Worm (Caenorhabditis elegans) whole organism, L2 larva: ENCODE data around the gene C13F10.1.

Experiments
- R02D3.7 ChIP-seq: fragments of 150-350 bp; optimal IDR thresholded peaks from 2 replicates; lab custom pipeline; 2014; ENCODE audit warnings: missing biosample characterization, missing genetic modification characterization
- alr-1 ChIP-seq: fragments of 150-350 bp; optimal IDR thresholded peaks from 2 replicates; lab custom pipeline; 2014; ENCODE audit warnings: missing biosample characterization, missing genetic modification characterization
- aly-2 ChIP-seq: fragments of 150-350 bp; optimal IDR thresholded peaks from 2 replicates; lab custom pipeline; 2014; ENCODE audit warnings: missing biosample characterization, missing genetic modification characterization
- ama-1 ChIP-seq: fragments of 150-350 bp; optimal IDR thresholded peaks from 2 replicates; lab custom pipeline; 2018; ENCODE audit warnings: inconsistent platforms
- blmp-1 ChIP-seq: sonication (generic microtip); optimal IDR thresholded peaks from 2 replicates; lab custom pipeline; 2017; ENCODE audit warnings: missing genetic modification characterization, mild to moderate bottlenecking, missing compliant biosample characterization, antibody characterized with exemption, moderate library complexity; ENCODE audit not compliant: insufficient read depth
- ceh-16 ChIP-seq: fragments of 150-350 bp; optimal IDR thresholded peaks from 2 replicates; lab custom pipeline; 2014; ENCODE audit warnings: missing biosample characterization, missing genetic modification characterization
- ceh-82 ChIP-seq: fragments of 150-350 bp; optimal IDR thresholded peaks from 2 replicates; lab custom pipeline; 2014; ENCODE audit warnings: missing biosample characterization, missing genetic modification characterization
- egl-27 ChIP-seq: sonication (generic microtip); optimal IDR thresholded peaks from 3 replicates; lab custom pipeline; 2017; ENCODE audit warnings: missing biosample characterization, missing genetic modification reagents, missing genetic modification characterization
- elt-1 ChIP-seq: fragments of 150-350 bp; optimal IDR thresholded peaks from 2 replicates; lab custom pipeline; 2014; ENCODE audit warnings: missing biosample characterization, missing genetic modification characterization
- elt-3 ChIP-seq: sonication (generic microtip); optimal IDR thresholded peaks from 2 replicates; lab custom pipeline; 2017; ENCODE audit warnings: missing biosample characterization, missing genetic modification characterization
- fos-1 ChIP-seq: fragments of 150-350 bp; optimal IDR thresholded peaks from 2 replicates; lab custom pipeline; 2014; ENCODE audit warnings: missing biosample characterization, missing genetic modification characterization
- lin-39 ChIP-seq: fragments of 150-350 bp; optimal IDR thresholded peaks from 2 replicates; lab custom pipeline; 2014; ENCODE audit warnings: missing biosample characterization, missing genetic modification reagents, missing genetic modification characterization
- mab-5 ChIP-seq: fragments of 150-350 bp; optimal IDR thresholded peaks from 2 replicates; lab custom pipeline; 2014; ENCODE audit warnings: missing biosample characterization, missing genetic modification characterization
- mdl-1 ChIP-seq, 2 experiments: fragments of 150-350 bp in 1 of 2; sonication (generic microtip) in 1 of 2; optimal IDR thresholded peaks; 2 replicates each; lab custom pipeline; 2017; ENCODE audit warnings: missing biosample characterization in 2 of 2, missing genetic modification characterization in 2 of 2
- nhr-10 ChIP-seq: sonication (generic microtip); optimal IDR thresholded peaks from 2 replicates; lab custom pipeline; 2017; ENCODE audit warnings: missing biosample characterization, missing genetic modification characterization
- nhr-12 ChIP-seq: fragments of 150-350 bp; optimal IDR thresholded peaks from 2 replicates; lab custom pipeline; 2014; ENCODE audit warnings: missing biosample characterization, missing genetic modification characterization
- nhr-129 ChIP-seq: fragments of 150-350 bp; optimal IDR thresholded peaks from 2 replicates; lab custom pipeline; 2014; ENCODE audit warnings: missing biosample characterization, missing genetic modification characterization
- nhr-21 ChIP-seq: fragments of 150-350 bp; optimal IDR thresholded peaks from 2 replicates; lab custom pipeline; 2014; ENCODE audit warnings: missing biosample characterization, missing genetic modification characterization
- nhr-23 ChIP-seq: fragments of 150-350 bp; optimal IDR thresholded peaks from 2 replicates; lab custom pipeline; 2014; ENCODE audit warnings: missing biosample characterization, missing genetic modification reagents, missing genetic modification characterization
- nhr-237 ChIP-seq: fragments of 150-350 bp; optimal IDR thresholded peaks from 2 replicates; lab custom pipeline; 2014; ENCODE audit warnings: missing biosample characterization, missing genetic modification characterization
- nhr-25 ChIP-seq: fragments of 150-350 bp; sonication (generic microtip); optimal IDR thresholded peaks from 3 replicates; lab custom pipeline; 2014; ENCODE audit warnings: missing biosample characterization, missing genetic modification characterization
- nhr-77 ChIP-seq: fragments of 150-350 bp; optimal IDR thresholded peaks from 2 replicates; lab custom pipeline; 2014; ENCODE audit warnings: missing biosample characterization, missing genetic modification characterization
- peb-1 ChIP-seq: fragments of 150-350 bp; optimal IDR thresholded peaks from 2 replicates; lab custom pipeline; 2014; ENCODE audit warnings: missing biosample characterization, missing genetic modification characterization
- sem-4 ChIP-seq: fragments of 150-350 bp; optimal IDR thresholded peaks from 2 replicates; lab custom pipeline; 2014; ENCODE audit warnings: missing biosample characterization, missing genetic modification reagents, missing genetic modification characterization
- skn-1 ChIP-seq: sonication (generic microtip); optimal IDR thresholded peaks from 2 replicates; lab custom pipeline; 2017; ENCODE audit warnings: missing biosample characterization, missing genetic modification characterization
- sma-3 ChIP-seq: sonication (generic microtip); optimal IDR thresholded peaks from 2 replicates; lab custom pipeline; 2016; ENCODE audit warnings: missing genetic modification reagents, missing genetic modification characterization, missing compliant biosample characterization
- sma-9 ChIP-seq, 2 experiments: fragments of 150-350 bp in 1 of 2; sonication (generic microtip) in 1 of 2; optimal IDR thresholded peaks; 2 replicates each; lab custom pipeline; 2014 to 2016; ENCODE audit warnings: missing genetic modification characterization in 2 of 2, mild to moderate bottlenecking in 1 of 2, missing biosample characterization in 1 of 2, missing compliant biosample characterization in 1 of 2, missing genetic modification reagents in 1 of 2, moderate library complexity in 1 of 2
- snpc-4 ChIP-seq: fragments of 150-350 bp; optimal IDR thresholded peaks from 2 replicates; lab custom pipeline; 2014; ENCODE audit warnings: missing biosample characterization, missing genetic modification characterization
- ztf-1 ChIP-seq: fragments of 200-800 bp; sonication (Bioruptor generic); conservative IDR thresholded peaks from 2 replicates; pipeline ENCODE4 v1.3.6; 2022; ENCODE audit warnings: missing genetic modification characterization, missing compliant biosample characterization

The C13F10.1 gene

DNA sequence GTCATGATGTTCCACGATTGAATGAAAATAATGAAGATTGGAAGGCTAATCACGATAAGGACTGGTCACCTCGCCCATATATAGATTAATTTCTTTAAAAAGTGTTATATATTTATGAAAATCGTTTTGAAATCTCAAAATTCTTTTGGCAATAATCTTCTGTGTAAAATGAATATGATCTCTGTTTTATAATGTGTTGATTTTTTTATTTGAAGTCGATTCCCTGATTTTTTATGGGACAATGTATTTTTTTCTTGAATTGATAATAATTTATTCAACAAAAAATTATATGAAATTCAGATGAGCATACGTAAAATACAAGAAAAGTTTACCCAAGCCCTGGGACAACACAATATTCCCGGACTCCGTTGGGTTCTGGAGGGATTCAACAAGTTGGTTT is 15.6 kb downstream of the C13F10.1 start, which contains the start of gene C05C8.1:
Gene C05C8.1 (plus strand): TSS at position 301 of the 400 bp plus-strand sequence.
- TF ChIP-seq fos-1 (tag; lab: Kevin White, UChicago) (no peak), lin-39 (tag; lab: Kevin White, UChicago) (no peak), egl-27 (tag; lab: Kevin White, UChicago) (no peak), nhr-129 (no peak), skn-1 (tag; lab: Kevin White, UChicago) (no peak), ceh-82 (no peak), alr-1 (no peak), peb-1 (tag; lab: Kevin White, UChicago) (no peak), ztf-1 (no peak), nhr-10 (tag; lab: Kevin White, UChicago) (no peak)

DNA sequence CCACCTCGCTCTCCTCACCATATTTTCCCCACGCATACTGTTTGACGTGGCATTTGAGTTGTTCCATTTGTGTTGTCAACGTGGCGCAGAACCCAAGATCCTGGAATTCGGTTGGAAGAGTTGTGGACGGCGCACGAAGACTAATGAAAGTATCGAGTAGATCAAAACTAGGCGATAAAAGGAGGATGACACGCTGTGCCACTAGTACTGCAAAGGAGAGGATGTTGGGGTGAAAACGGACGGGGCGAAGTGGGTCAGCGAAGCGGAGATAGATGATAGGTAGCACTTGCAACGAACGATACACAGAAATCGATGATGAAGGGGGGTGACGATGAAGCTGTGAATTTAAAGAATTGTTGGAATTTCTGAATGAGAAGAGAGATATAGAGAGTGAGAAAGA is 23.1 kb downstream of the C13F10.1 start, which contains the start of gene C05C8.7:
Gene C05C8.7 (minus strand): TSS at position 100 of the 400 bp plus-strand sequence.
- TF ChIP-seq aly-2 (tag; lab: Kevin White, UChicago) (no peak), nhr-77 (tag; lab: Kevin White, UChicago) (no peak), elt-1 (no peak), nhr-25 (tag; lab: Kevin White, UChicago) (no peak), R02D3.7 (tag; lab: Kevin White, UChicago) (no peak), elt-3 (no peak), snpc-4 (tag; lab: Kevin White, UChicago) (no peak), nhr-12 (tag; lab: Kevin White, UChicago) (no peak)

DNA sequence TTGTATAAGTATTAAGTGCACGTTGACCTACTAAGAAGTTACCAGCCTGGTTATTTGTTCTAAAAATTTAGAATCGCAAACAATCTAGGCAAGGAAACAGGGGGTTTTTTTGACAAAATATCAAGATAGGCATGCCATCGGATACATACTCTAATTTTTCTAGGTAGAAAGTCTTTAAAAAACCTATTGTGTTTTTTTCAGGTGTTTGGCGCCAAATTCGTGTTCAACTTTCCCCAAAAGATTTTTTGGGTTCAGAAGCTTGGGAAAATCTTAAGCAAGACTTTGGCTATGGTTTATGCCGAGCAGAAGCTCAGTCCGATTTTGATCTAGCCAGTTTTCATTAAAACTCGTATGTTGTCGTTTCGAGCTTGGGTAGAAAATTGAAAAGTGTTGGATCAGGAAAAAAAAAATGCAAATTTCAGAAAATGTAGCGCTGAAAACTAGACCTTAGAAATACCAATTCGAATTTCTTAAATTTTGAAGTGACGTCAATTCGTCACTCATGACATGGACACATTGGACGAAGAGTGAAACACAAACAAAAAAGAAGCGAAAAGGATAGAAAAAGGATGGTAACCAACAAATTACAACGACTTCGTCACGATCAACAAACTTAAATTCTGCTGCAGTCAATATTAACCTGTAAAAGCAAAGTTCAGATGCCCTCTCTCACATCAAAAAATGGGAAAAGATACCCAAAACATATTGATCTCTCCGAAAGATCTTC is 24.5 kb downstream of the C13F10.1 start:
- TF ChIP-seq nhr-25 (tag; lab: Kevin White, UChicago) (peak; percentile 20), lin-39 (tag; lab: Kevin White, UChicago) (no peak), sma-9 (GFP tag; optimal IDR thresholded peaks at IDR 0.05; lab: Kevin White, UChicago) (peak; percentile 25), sma-9 (tag; optimal IDR thresholded peaks at IDR 0.05; lab: Kevin White, UChicago) (no peak)

DNA sequence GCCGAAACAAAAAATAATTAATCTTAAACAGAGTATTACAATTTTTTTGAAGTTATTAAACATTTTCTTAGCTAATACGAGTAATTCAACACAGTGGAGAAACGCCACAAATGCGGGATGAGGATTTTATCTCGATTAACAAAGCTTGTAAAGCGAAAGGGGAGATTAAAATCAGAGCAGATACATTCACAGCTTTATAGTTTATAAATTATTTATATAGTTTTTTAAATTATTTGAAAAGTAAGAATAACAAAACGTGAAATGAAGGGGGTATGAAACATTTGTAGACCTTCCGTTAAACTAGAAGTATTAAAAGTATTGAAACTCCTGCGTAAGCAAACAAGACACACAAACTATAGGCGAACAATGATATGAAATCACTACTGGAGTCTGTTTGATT is 31.2 kb downstream of the C13F10.1 start, which contains the start of gene C05C8.8:
Gene C05C8.8 (minus strand): TSS at position 101 of the 400 bp plus-strand sequence.
- TF ChIP-seq sem-4 (tag; lab: Kevin White, UChicago) (no peak), lin-39 (tag; lab: Kevin White, UChicago) (no peak)

DNA sequence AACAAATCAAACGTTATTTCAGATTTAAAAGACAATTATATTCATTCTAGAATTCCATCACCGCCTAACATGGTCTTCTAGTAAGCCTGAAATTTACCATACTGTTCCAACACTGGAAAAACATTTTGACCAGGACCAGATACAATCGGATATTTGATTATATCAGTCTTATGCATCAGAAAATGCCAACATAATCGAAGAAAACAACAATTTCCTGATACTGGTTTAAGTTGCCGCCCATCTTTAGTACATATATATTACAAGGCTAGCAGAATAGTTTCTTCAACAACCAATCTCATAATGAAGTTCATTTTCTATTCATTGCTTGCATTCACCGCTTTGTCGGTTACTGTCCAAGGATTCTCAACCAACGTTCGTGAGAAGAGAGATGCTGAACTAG is 35.1 kb downstream of the C13F10.1 start, which contains the start of gene C13A2.12:
Gene C13A2.12 (plus strand): TSS at position 301 of the 400 bp plus-strand sequence.
- TF ChIP-seq mdl-1 (tag; optimal IDR thresholded peaks at IDR 0.05; lab: Kevin White, UChicago) (no peak), nhr-25 (tag; lab: Kevin White, UChicago) (no peak), elt-1 (no peak), nhr-23 (no peak), nhr-237 (no peak), aly-2 (tag; lab: Kevin White, UChicago) (no peak)
- TF ChIP-seq, all 48 proteins: peak for 0

DNA sequence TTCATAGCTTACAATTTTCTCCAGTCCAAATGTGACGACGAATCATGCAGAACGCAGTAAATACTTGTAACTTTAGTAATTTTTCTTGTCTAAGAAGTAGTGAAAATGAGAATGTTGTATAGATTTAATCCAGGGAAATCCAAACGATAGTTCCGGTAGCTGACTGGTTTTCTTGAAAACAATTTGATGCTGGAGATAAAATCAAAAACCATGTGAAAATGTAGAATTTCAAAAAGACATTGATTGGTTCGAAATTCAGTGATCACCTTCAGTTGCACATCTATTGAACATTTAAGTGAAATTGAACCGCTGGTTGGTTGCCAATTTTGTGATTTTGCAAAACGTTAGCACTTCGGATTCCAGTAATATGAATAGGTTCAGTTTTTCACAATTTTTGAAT is 40.2 kb downstream of the C13F10.1 start, which contains the start of gene C13A2.9:
Gene C13A2.9 (minus strand): TSS at position 101 of the 400 bp plus-strand sequence.
- TF ChIP-seq ceh-16 (tag; lab: Kevin White, UChicago) (no peak), nhr-21 (tag; lab: Kevin White, UChicago) (no peak), alr-1 (no peak), lin-39 (tag; lab: Kevin White, UChicago) (no peak), ceh-82 (no peak), mab-5 (tag; lab: Kevin White, UChicago) (no peak), sem-4 (tag; lab: Kevin White, UChicago) (no peak), skn-1 (tag; lab: Kevin White, UChicago) (no peak)
- TF ChIP-seq, all 48 proteins: peak for 0

DNA sequence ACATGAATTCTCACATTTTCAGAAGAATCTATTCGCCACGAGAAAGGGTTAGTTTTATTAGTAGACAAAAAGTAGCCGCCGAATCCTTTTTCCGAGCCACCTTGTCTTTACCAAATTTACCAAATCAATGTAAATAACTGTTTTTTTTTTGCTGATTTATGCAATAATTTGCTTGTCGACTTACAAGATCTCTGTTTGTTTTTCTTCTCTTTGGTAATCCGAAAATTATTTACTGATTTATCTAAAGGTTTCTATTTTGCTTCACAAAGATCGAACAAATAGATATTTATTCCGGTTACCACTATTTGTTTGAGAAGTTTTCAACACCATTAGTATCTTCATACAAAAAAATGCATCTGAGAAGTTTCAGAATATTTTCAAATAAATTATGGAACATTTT is 42.1 kb downstream of the C13F10.1 start, which contains the start of gene C13A2.7:
Gene C13A2.7 (plus strand): TSS at position 301 of the 400 bp plus-strand sequence.
- TF ChIP-seq blmp-1 (tag; lab: Kevin White, UChicago) (no peak), nhr-10 (tag; lab: Kevin White, UChicago) (no peak), mab-5 (tag; lab: Kevin White, UChicago) (no peak), ama-1 (lab: Kevin White, UChicago) (no peak), elt-1 (no peak), sma-3 (GFP tag; lab: Kevin White, UChicago) (no peak), peb-1 (tag; lab: Kevin White, UChicago) (no peak), mdl-1 (tag; optimal IDR thresholded peaks at IDR 0.05; lab: Kevin White, UChicago) (no peak)
